Fruit fly (Drosophila melanogaster): ENCODE results near the gene Nhe3.
A peak's percentile ranks its signal among the peaks of the same experiment; 100 is the strongest.

Nhe3 gene

dm6 chr2L:6698387-6698786 lies 14.2 kb upstream of the Nhe3 start (continued):
- peak; percentile 8 for TF ChIP-seq CG17385 (GFP tag; optimal IDR thresholded peaks at IDR 0.05)
- TF ChIP-seq CG31441 (GFP tag; IDR thresholded peaks at IDR 0.05) = peak; percentile 62
- TF ChIP-seq CG7963 (GFP tag; IDR thresholded peaks at IDR 0.05; ENCODE audit: partially characterized antibody) = no peak
- TF ChIP-seq disco-r (GFP tag; optimal IDR thresholded peaks at IDR 0.05) = no peak
- TF ChIP-seq CG14050 (GFP tag; IDR thresholded peaks at IDR 0.05) = peak; percentile 40; the same call in 1 of the 3 replicates
- TF ChIP-seq ac (GFP tag; optimal IDR thresholded peaks at IDR 0.05) = no peak
- TF ChIP-seq wek (GFP tag; optimal IDR thresholded peaks at IDR 0.05) = no peak
- TF ChIP-seq gcm (GFP tag; optimal IDR thresholded peaks at IDR 0.05) = no peak
- no peak for TF ChIP-seq CG3995 (GFP tag; optimal IDR thresholded peaks at IDR 0.05)
- TF ChIP-seq CG6683 (GFP tag; optimal IDR thresholded peaks at IDR 0.05) = no peak
- TF ChIP-seq BtbVII (GFP tag; optimal IDR thresholded peaks at IDR 0.05) = no peak
- no peak for TF ChIP-seq CG4282 (GFP tag; optimal IDR thresholded peaks at IDR 0.05)
- TF ChIP-seq da (GFP tag; optimal IDR thresholded peaks at IDR 0.05) = no peak
- no peak for TF ChIP-seq gro (GFP tag; optimal IDR thresholded peaks at IDR 0.05)
- TF ChIP-seq nau (GFP tag; optimal IDR thresholded peaks at IDR 0.05) = no peak
- TF ChIP-seq repo (GFP tag; optimal IDR thresholded peaks at IDR 0.05) = no peak
- no peak for TF ChIP-seq CG33557 (GFP tag; optimal IDR thresholded peaks at IDR 0.05)
- TF ChIP-seq Camta (GFP tag; optimal IDR thresholded peaks at IDR 0.05) = no peak
- no peak for TF ChIP-seq br (optimal IDR thresholded peaks at IDR 0.05)
- TF ChIP-seq Dfd (GFP tag; optimal IDR thresholded peaks at IDR 0.05) = no peak
- no peak for TF ChIP-seq Doc2 (GFP tag; IDR thresholded peaks at IDR 0.05)
- peak; percentile 38 for TF ChIP-seq az2 (GFP tag; optimal IDR thresholded peaks at IDR 0.05)
- peak; percentile 41; the same call in 1 of the 2 replicates for TF ChIP-seq lmd (GFP tag; IDR thresholded peaks at IDR 0.05)
- TF ChIP-seq CG4617 (GFP tag; optimal IDR thresholded peaks at IDR 0.05; ENCODE audit: borderline replicate concordance) = no peak
- TF ChIP-seq TFAM (GFP tag; optimal IDR thresholded peaks at IDR 0.05) = no peak
- peak; percentile 50 for TF ChIP-seq grau (tag; optimal IDR thresholded peaks at IDR 0.05)
- TF ChIP-seq Myb (GFP tag; optimal IDR thresholded peaks at IDR 0.05) = peak; percentile 8
- no peak for TF ChIP-seq pita (GFP tag; optimal IDR thresholded peaks at IDR 0.05)
- TF ChIP-seq Bgb (GFP tag; IDR thresholded peaks at IDR 0.05; ENCODE audit: partially characterized antibody) = no peak
- no peak for TF ChIP-seq Hr39 (optimal IDR thresholded peaks at IDR 0.05)
- TF ChIP-seq Mad (GFP tag; optimal IDR thresholded peaks at IDR 0.05) = no peak
- TF ChIP-seq CG2678 (tag; optimal IDR thresholded peaks at IDR 0.05) = peak; percentile 49
- TF ChIP-seq CG4404 (GFP tag; IDR thresholded peaks at IDR 0.05) = peak; percentile 56
- TF ChIP-seq Xrp1 (GFP tag; IDR thresholded peaks at IDR 0.05) = peak; percentile 68
- peak; percentile 47 for TF ChIP-seq CG2120 (GFP tag; optimal IDR thresholded peaks at IDR 0.05)
- TF ChIP-seq vvl (GFP tag; IDR thresholded peaks at IDR 0.05) = peak; percentile 81
- no peak for TF ChIP-seq CG17802 (tag; optimal IDR thresholded peaks at IDR 0.05)
- no peak for TF ChIP-seq CG15479 (GFP tag; optimal IDR thresholded peaks at IDR 0.05)
- no peak for TF ChIP-seq CG6791 (GFP tag; IDR thresholded peaks at IDR 0.05; ENCODE audit: partially characterized antibody)
- TF ChIP-seq CG11093 (GFP tag; IDR thresholded peaks at IDR 0.05) = peak; percentile 57; the same call in 1 of the 3 replicates
- TF ChIP-seq unc-4 (GFP tag; IDR thresholded peaks at IDR 0.05; ENCODE audit: partially characterized antibody) = no peak
- TF ChIP-seq zfh2 (GFP tag; optimal IDR thresholded peaks at IDR 0.05) = peak; percentile 1
- peak; percentile 71 for TF ChIP-seq slbo (GFP tag; IDR thresholded peaks at IDR 0.05)
- no peak for TF ChIP-seq CG34376 (GFP tag; optimal IDR thresholded peaks at IDR 0.05)
- peak; percentile 29 for TF ChIP-seq fd96Cb (tag; optimal IDR thresholded peaks at IDR 0.05)
- peak; percentile 49 for TF ChIP-seq phol (tag; optimal IDR thresholded peaks at IDR 0.05)
- peak; percentile 58 for TF ChIP-seq CG12769 (tag; optimal IDR thresholded peaks at IDR 0.05)
- peak; percentile 58 for TF ChIP-seq CG32767 (GFP tag; IDR thresholded peaks at IDR 0.05)
- TF ChIP-seq CG14710 (tag; optimal IDR thresholded peaks at IDR 0.05) = peak; percentile 29
- TF ChIP-seq CG8281 (tag; optimal IDR thresholded peaks at IDR 0.05) = no peak
- peak; percentile 65 for TF ChIP-seq CG11504 (tag; optimal IDR thresholded peaks at IDR 0.05)
- peak; percentile 71 for TF ChIP-seq stc (GFP tag; IDR thresholded peaks at IDR 0.05)
